Fruit fly (Drosophila melanogaster): Measurements from ENCODE around the gene MED10.

Gene MED10

DNA sequence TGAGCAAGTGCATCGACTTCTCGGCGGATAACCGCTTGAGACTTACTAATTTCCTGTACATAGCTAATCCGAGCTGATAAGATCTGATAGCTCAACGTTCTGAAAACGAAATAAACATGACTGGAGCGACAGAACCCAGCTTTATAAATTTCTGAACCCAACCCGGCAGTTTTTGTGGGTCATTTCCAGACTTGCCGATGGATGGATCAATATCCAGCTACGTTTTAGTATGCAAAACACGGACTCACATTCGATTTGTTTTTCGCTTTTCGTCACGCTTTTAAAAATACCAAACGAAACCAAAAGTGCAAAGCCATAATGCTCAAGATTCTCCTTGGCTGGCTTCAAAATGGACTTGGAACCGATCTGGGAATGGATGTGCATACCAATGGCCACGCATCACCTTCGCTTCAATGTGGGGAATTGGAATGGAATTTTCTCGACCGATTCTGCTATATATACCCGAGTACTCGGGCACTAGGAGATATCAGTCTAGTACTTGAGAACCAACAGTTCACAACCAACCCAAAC lies 39.0 kb downstream of the MED10 start, which contains the start of the genes CG34248 and CG13067:
Gene CG34248, minus strand, starts transcription at position 101 of the 531 bp plus-strand sequence.
Gene CG13067, plus strand, starts transcription at position 481 of the 531 bp plus-strand sequence.
- TF ChIP-seq CG12768 (GFP tag; optimal IDR thresholded peaks at IDR 0.05): no peak
- no peak for TF ChIP-seq kay (GFP tag; ENCODE audit: borderline replicate concordance)
- TF ChIP-seq bab1 (GFP tag; optimal IDR thresholded peaks at IDR 0.05): no peak
- no peak for TF ChIP-seq toe (GFP tag; optimal IDR thresholded peaks at IDR 0.05)
- TF ChIP-seq CG5204 (GFP tag; optimal IDR thresholded peaks at IDR 0.05): no peak

DNA sequence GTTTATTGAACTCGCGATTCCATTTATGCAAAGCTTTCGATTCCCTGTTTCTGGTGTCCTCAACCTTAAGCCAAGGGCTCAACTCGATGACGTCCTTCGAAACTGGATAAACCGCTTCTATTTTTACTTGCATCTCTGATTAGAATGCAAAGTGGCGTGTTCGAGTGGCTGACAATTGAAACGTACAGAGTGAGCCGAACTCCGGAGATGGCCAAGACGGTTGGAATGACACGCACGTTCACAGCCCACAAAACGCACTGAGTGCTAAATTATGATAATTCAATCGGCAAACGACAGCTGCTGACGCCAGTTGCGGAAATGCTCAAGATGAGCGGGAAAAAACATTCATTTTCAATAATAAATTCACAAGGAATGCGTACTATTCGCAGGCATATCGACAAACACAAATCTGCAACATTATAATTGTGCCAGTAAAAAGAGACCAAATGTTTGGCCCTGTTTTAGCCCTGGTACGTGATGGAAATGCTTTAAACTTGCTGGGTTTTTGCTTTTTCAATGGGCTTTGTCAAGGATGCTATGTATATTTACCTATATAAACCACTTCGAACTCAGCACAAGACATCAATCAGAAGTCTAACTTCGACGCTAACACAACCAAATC lies 40.6 kb downstream of the MED10 start, which contains the start of gene CG13066:
Gene CG13066, plus strand, starts transcription at position 572 of the 622 bp plus-strand sequence.
- TF ChIP-seq bab1 (GFP tag; optimal IDR thresholded peaks at IDR 0.05) (no peak), toe (GFP tag; optimal IDR thresholded peaks at IDR 0.05) (no peak), CG7101 (tag; optimal IDR thresholded peaks at IDR 0.05) (no peak), CG5204 (GFP tag; optimal IDR thresholded peaks at IDR 0.05) (no peak), tj (GFP tag; optimal IDR thresholded peaks at IDR 0.05) (no peak), ovo (GFP tag; optimal IDR thresholded peaks at IDR 0.05) (no peak), CG1620 (GFP tag; optimal IDR thresholded peaks at IDR 0.05) (no peak), CG12768 (GFP tag; optimal IDR thresholded peaks at IDR 0.05) (no peak), cic (GFP tag; optimal IDR thresholded peaks at IDR 0.05) (no peak), CG33017 (tag; optimal IDR thresholded peaks at IDR 0.05) (no peak), CG14711 (tag; optimal IDR thresholded peaks at IDR 0.05) (no peak)

DNA sequence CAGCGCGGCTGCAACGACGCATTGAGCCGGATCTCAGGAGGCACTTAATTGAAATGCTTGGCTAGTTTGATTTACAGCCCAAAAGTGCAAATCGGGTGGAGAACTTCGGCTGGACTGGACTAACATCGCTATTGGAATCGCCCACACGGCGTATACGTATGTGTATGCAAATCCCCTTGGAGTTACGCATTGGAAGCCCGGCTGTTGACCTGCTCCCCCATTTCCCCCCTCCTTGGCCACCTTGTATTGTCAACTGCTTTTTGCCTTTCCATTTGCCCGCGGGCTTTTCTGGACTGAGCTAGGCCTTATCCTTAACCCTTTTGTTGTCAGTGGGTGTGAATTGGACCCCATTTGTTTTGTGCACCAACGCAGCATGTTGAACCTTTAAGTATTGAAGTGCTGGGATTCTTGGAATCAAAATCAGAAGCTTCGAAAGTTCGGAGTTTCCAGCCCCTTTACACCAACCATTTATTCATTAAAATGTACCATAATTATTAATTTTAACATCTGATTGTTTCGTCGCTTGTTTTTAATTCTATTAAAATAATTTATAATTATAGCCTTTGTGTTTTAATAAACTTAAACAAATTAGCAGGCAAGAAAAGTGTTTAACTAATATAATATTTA lies 43.6 kb downstream of the MED10 start:
- no peak for TF ChIP-seq CG14711 (tag; optimal IDR thresholded peaks at IDR 0.05)
- no peak for TF ChIP-seq CG33017 (tag; optimal IDR thresholded peaks at IDR 0.05)
- TF ChIP-seq Clk (GFP tag; optimal IDR thresholded peaks at IDR 0.05): no peak
- TF ChIP-seq tj (GFP tag; optimal IDR thresholded peaks at IDR 0.05): no peak
- no peak for TF ChIP-seq CG5204 (GFP tag; optimal IDR thresholded peaks at IDR 0.05)
- no peak for TF ChIP-seq CG7045 (GFP tag; optimal IDR thresholded peaks at IDR 0.05)
- TF ChIP-seq CG12768 (GFP tag; optimal IDR thresholded peaks at IDR 0.05): no peak
- no peak for TF ChIP-seq Hr96 (GFP tag; optimal IDR thresholded peaks at IDR 0.05)
- no peak for TF ChIP-seq Mnt (GFP tag; optimal IDR thresholded peaks at IDR 0.05)
- no peak for TF ChIP-seq CG11617 (GFP tag; optimal IDR thresholded peaks at IDR 0.05)
- no peak for TF ChIP-seq ovo (GFP tag; optimal IDR thresholded peaks at IDR 0.05)
- TF ChIP-seq cic (GFP tag; optimal IDR thresholded peaks at IDR 0.05): no peak

DNA sequence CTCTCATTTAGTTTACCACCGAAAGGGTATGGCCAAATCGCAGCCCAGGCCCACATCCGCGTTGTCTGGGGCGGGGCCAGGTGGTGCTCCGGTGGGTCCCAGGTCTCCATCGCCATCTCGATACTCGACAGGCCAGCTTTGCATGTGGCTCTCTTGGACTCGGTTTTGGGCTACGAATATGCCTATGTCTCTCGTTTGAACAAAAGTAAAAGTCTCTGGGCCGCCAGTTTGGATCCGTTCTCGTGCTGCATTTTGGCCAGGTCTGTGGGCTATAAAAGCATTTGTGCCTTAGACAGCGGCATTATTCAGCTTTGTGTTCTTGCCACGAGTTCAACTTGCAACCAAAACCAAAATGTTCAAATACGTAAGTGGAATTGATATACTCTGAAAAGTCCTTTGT lies 45.3 kb downstream of the MED10 start, which contains the start of gene CG13065:
Gene CG13065, plus strand, starts transcription at position 301 of the 400 bp plus-strand sequence.
- TF ChIP-seq CG11617 (GFP tag; optimal IDR thresholded peaks at IDR 0.05): no peak
- no peak for TF ChIP-seq CG12768 (GFP tag; optimal IDR thresholded peaks at IDR 0.05)
- TF ChIP-seq Hr96 (GFP tag; optimal IDR thresholded peaks at IDR 0.05): no peak
- TF ChIP-seq kay (GFP tag; ENCODE audit: borderline replicate concordance): no peak
- no peak for TF ChIP-seq cic (GFP tag; optimal IDR thresholded peaks at IDR 0.05)
- no peak for TF ChIP-seq pad (GFP tag; optimal IDR thresholded peaks at IDR 0.05)
- no peak for TF ChIP-seq cnc (optimal IDR thresholded peaks at IDR 0.05)
- no peak for TF ChIP-seq bab1 (GFP tag; optimal IDR thresholded peaks at IDR 0.05)
- TF ChIP-seq Crg-1 (GFP tag; optimal IDR thresholded peaks at IDR 0.05): no peak

DNA sequence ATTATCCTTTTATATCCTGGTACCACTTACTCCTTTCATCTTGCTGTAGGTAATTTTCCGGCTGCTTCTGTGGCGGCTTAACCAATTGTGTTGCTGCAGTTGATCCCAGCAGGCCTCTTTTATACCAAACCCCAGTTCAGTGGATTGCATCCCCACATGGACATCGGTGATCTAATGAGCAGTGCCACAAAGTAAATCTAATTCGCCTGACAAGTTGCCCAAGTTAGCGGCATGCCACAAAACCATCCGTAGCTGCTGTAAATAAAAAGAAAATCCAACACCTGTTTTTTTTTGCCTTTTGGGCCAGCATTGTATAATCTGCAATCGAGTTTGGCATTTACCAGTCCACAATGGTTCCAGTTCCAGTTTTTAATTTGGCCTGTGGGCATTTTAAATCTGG lies 47.3 kb downstream of the MED10 start, which contains the start of gene CG13050:
Gene CG13050, minus strand, starts transcription at position 101 of the 400 bp plus-strand sequence.
- TF ChIP-seq cic (GFP tag; optimal IDR thresholded peaks at IDR 0.05): no peak
- no peak for TF ChIP-seq CG14711 (tag; optimal IDR thresholded peaks at IDR 0.05)
- no peak for TF ChIP-seq Hr96 (GFP tag; optimal IDR thresholded peaks at IDR 0.05)
- no peak for TF ChIP-seq CG1620 (GFP tag; optimal IDR thresholded peaks at IDR 0.05)
- no peak for TF ChIP-seq kay (GFP tag; ENCODE audit: borderline replicate concordance)
- no peak for TF ChIP-seq CG7101 (tag; optimal IDR thresholded peaks at IDR 0.05)
- TF ChIP-seq pad (GFP tag; optimal IDR thresholded peaks at IDR 0.05): no peak
- no peak for TF ChIP-seq toe (GFP tag; optimal IDR thresholded peaks at IDR 0.05)
- no peak for TF ChIP-seq CG12768 (GFP tag; optimal IDR thresholded peaks at IDR 0.05)
- no peak for TF ChIP-seq cnc (optimal IDR thresholded peaks at IDR 0.05)
- TF ChIP-seq ovo (GFP tag; optimal IDR thresholded peaks at IDR 0.05): no peak
- TF ChIP-seq Mnt (GFP tag; optimal IDR thresholded peaks at IDR 0.05): no peak

DNA sequence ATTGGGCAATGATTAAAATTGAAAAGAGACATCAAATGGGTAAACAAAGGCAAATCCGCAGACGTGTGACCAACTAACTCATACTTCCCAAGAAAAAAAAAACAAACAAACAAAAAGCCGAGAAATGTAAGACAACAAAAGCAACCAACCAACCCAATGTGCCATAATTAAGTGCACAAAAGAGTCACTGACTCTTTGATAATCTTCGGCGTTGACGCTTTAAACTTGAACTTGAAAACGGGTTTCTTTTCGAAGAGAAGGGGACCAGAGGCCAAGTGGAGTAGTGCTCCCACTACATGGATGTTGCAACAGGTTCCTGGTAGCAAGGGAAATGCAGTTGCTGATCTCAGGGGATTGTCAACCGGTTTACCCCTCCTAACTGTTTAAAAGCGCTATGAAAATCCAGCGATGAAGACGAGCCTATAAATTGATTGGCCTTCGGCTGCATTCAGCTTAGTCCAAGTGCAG lies 48.1 kb downstream of the MED10 start, which contains the start of gene CG13064:
Gene CG13064, plus strand, starts transcription at position 418 of the 468 bp plus-strand sequence.
- no peak for TF ChIP-seq CG12768 (GFP tag; optimal IDR thresholded peaks at IDR 0.05)
- no peak for TF ChIP-seq bab1 (GFP tag; optimal IDR thresholded peaks at IDR 0.05)
- no peak for TF ChIP-seq CG14711 (tag; optimal IDR thresholded peaks at IDR 0.05)
- TF ChIP-seq CG1620 (GFP tag; optimal IDR thresholded peaks at IDR 0.05): no peak
- no peak for TF ChIP-seq pad (GFP tag; optimal IDR thresholded peaks at IDR 0.05)
- no peak for TF ChIP-seq CG7045 (GFP tag; optimal IDR thresholded peaks at IDR 0.05)
- TF ChIP-seq Crg-1 (GFP tag; optimal IDR thresholded peaks at IDR 0.05): no peak
- no peak for TF ChIP-seq cic (GFP tag; optimal IDR thresholded peaks at IDR 0.05)
- TF ChIP-seq Mnt (GFP tag; optimal IDR thresholded peaks at IDR 0.05): no peak
- TF ChIP-seq CG7101 (tag; optimal IDR thresholded peaks at IDR 0.05): no peak
- TF ChIP-seq tj (GFP tag; optimal IDR thresholded peaks at IDR 0.05): no peak
- no peak for TF ChIP-seq Clk (GFP tag; optimal IDR thresholded peaks at IDR 0.05)
- TF ChIP-seq ovo (GFP tag; optimal IDR thresholded peaks at IDR 0.05): no peak
- TF ChIP-seq toe (GFP tag; optimal IDR thresholded peaks at IDR 0.05): no peak

Data from whole organism, adult.